Fruit fly (Drosophila melanogaster) whole organism, prepupa: Measurements from ENCODE around the gene eIF3g1.

Experiments
- CG11294 ChIP-seq: fragments of 200-800 bp; sonication (Bioruptor generic); IDR thresholded peaks from 2 replicates; pipeline ENCODE4 v1.3.6; 2022; ENCODE audit warnings: missing biosample characterization, missing genetic modification characterization
- CG3919 ChIP-seq: fragments of 200-800 bp; sonication (Bioruptor generic); optimal IDR thresholded peaks from 3 replicates; lab custom pipeline; 2016; ENCODE audit warnings: missing biosample characterization, missing genetic modification characterization
- CG6792 ChIP-seq: fragments of 200-800 bp; sonication (Bioruptor generic); optimal IDR thresholded peaks from 3 replicates; lab custom pipeline; 2016; ENCODE audit warnings: missing biosample characterization, missing genetic modification characterization
- CG6854 ChIP-seq: fragments of 200-800 bp; sonication (Bioruptor generic); optimal IDR thresholded peaks from 2 replicates; lab custom pipeline; 2017; ENCODE audit warnings: missing biosample characterization, mild to moderate bottlenecking, missing genetic modification characterization
- Eip75B ChIP-seq: fragments of 200-800 bp; sonication (Bioruptor generic); optimal IDR thresholded peaks from 3 replicates; lab custom pipeline; 2016; ENCODE audit warnings: missing biosample characterization, missing genetic modification characterization
- Lpt ChIP-seq: fragments of 200-800 bp; sonication (Bioruptor generic); optimal IDR thresholded peaks from 3 replicates; lab custom pipeline; 2016; ENCODE audit warnings: missing biosample characterization, missing genetic modification characterization
- esn ChIP-seq: fragments of 200-800 bp; sonication (Bioruptor generic); optimal IDR thresholded peaks from 2 replicates; lab custom pipeline; 2016; ENCODE audit warnings: missing biosample characterization, mild to moderate bottlenecking, missing genetic modification characterization, moderate library complexity
- fd59A ChIP-seq: fragments of 200-800 bp; sonication (Bioruptor generic); optimal IDR thresholded peaks from 2 replicates; lab custom pipeline; 2017; ENCODE audit warnings: missing biosample characterization, mild to moderate bottlenecking, missing genetic modification characterization, missing genetic modification reagents
- net ChIP-seq: fragments of 200-800 bp; sonication (Bioruptor generic); optimal IDR thresholded peaks from 3 replicates; lab custom pipeline; 2016; ENCODE audit warnings: missing biosample characterization, missing genetic modification characterization
- svp ChIP-seq: fragments of 200-800 bp; sonication (Bioruptor generic); peaks from one replicate; lab custom pipeline; 2016; ENCODE audit warnings: missing biosample characterization, missing genetic modification characterization

- no peak for TF ChIP-seq CG6792 (GFP tag; lab: Kevin White, UChicago)
- no peak for TF ChIP-seq Lpt (GFP tag; lab: Kevin White, UChicago)
- TF ChIP-seq svp (GFP tag; lab: Kevin White, UChicago) = no peak
- no peak for TF ChIP-seq CG11294 (GFP tag; lab: Robert Waterston, UW)
- no peak for TF ChIP-seq CG6854 (GFP tag; lab: Kevin White, UChicago)
- TF ChIP-seq net (GFP tag; lab: Kevin White, UChicago) = peak; percentile 21
- no peak for TF ChIP-seq fd59A (GFP tag; lab: Kevin White, UChicago)
- TF ChIP-seq esn (GFP tag; lab: Kevin White, UChicago) = no peak
- TF ChIP-seq CG3919 (GFP tag; lab: Kevin White, UChicago) = no peak
- no peak for TF ChIP-seq Eip75B (GFP tag; lab: Kevin White, UChicago)
Observed at dm6 chrX:2633847-2634776, 24.0 kb upstream of the eIF3g1 start, which contains the start of gene sgg.
